Worm (Caenorhabditis elegans) whole organism, L4 larva: ENCODE results near the gene gtl-1.

Experiments
- R02D3.7 ChIP-seq: fragments of 150-350 bp; sonication (generic microtip); optimal IDR thresholded peaks from 3 replicates; lab custom pipeline; 2014; ENCODE audit warnings: missing biosample characterization, missing genetic modification characterization
- ama-1 ChIP-seq: fragments of 150-350 bp; optimal IDR thresholded peaks from 2 replicates; lab custom pipeline; 2014; ENCODE audit warnings: inconsistent platforms, mixed read lengths
- ceh-20 ChIP-seq: fragments of 200-800 bp; sonication (Bioruptor generic); IDR thresholded peaks from 2 replicates; pipeline ENCODE4 v1.3.6; 2022; ENCODE audit warnings: missing genetic modification reagents, missing genetic modification characterization, missing compliant biosample characterization
- ces-1 ChIP-seq: fragments of 150-350 bp; sonication (generic microtip); optimal IDR thresholded peaks from 4 replicates; lab custom pipeline; 2014; ENCODE audit warnings: missing biosample characterization, missing genetic modification reagents, missing genetic modification characterization
- hlh-11 ChIP-seq: fragments of 200-800 bp; sonication (Bioruptor generic); optimal IDR thresholded peaks from 2 replicates; lab custom pipeline; 2018; ENCODE audit warnings: mild to moderate bottlenecking, missing genetic modification characterization, missing compliant biosample characterization
- jun-1 ChIP-seq: fragments of 150-350 bp; optimal IDR thresholded peaks from 2 replicates; lab custom pipeline; 2014; ENCODE audit warnings: missing biosample characterization, missing genetic modification reagents, missing genetic modification characterization
- lin-15B ChIP-seq: fragments of 150-350 bp; sonication (generic microtip); optimal IDR thresholded peaks from 3 replicates; lab custom pipeline; 2014; ENCODE audit warnings: missing biosample characterization, missing genetic modification characterization
- lin-39 ChIP-seq: fragments of 150-350 bp; optimal IDR thresholded peaks from 2 replicates; lab custom pipeline; 2014; ENCODE audit warnings: missing biosample characterization, missing genetic modification reagents, missing genetic modification characterization
- lsy-2 ChIP-seq, 2 experiments: fragments of 150-350 bp in 1 of 2; sonication (generic microtip) in 1 of 2; optimal IDR thresholded peaks; 2 replicates each; lab custom pipeline; 2014 to 2017; ENCODE audit warnings: missing biosample characterization in 2 of 2, missing genetic modification characterization in 2 of 2
- mdl-1 ChIP-seq, 2 experiments: fragments of 150-350 bp in 1 of 2; sonication (generic microtip) in 1 of 2; optimal IDR thresholded peaks; 2 replicates each; lab custom pipeline; 2014 to 2017; ENCODE audit warnings: missing biosample characterization in 2 of 2, missing genetic modification characterization in 2 of 2
- nhr-28 ChIP-seq: fragments of 150-350 bp; optimal IDR thresholded peaks from 2 replicates; lab custom pipeline; 2014; ENCODE audit warnings: missing biosample characterization, missing genetic modification characterization
- nhr-6 ChIP-seq: fragments of 150-350 bp; optimal IDR thresholded peaks from 2 replicates; lab custom pipeline; 2014; ENCODE audit warnings: missing biosample characterization, missing genetic modification characterization
- nhr-77 ChIP-seq: fragments of 150-350 bp; optimal IDR thresholded peaks from 2 replicates; lab custom pipeline; 2014; ENCODE audit warnings: missing biosample characterization, missing genetic modification characterization

- TF ChIP-seq ceh-20 (GFP tag; lab: Robert Waterston, UW), result no peak
- no peak for TF ChIP-seq nhr-6 (tag; lab: Kevin White, UChicago)
- TF ChIP-seq ces-1 (GFP tag; lab: Kevin White, UChicago), result no peak
- no peak for TF ChIP-seq hlh-11 (tag; lab: Kevin White, UChicago)
- TF ChIP-seq ama-1 (lab: Kevin White, UChicago), result no peak
- TF ChIP-seq lsy-2 (tag; optimal IDR thresholded peaks at IDR 0.05; lab: Kevin White, UChicago), result no peak
- no peak for TF ChIP-seq mdl-1 (tag; optimal IDR thresholded peaks at IDR 0.05; lab: Kevin White, UChicago)
- TF ChIP-seq jun-1, result no peak
- no peak for TF ChIP-seq nhr-77 (tag; lab: Kevin White, UChicago)
- no peak for TF ChIP-seq lin-15B
- TF ChIP-seq R02D3.7 (tag; lab: Kevin White, UChicago), result no peak
- no peak for TF ChIP-seq lin-39
- TF ChIP-seq nhr-28 (tag; lab: Kevin White, UChicago), result no peak
Measured at ce11 chrIV:11260544-11261227, 1.4 kb upstream of the gtl-1 start, which contains the start of gene C05C12.5.
